Worm (Caenorhabditis elegans): ENCODE measurements around the gene C02B10.6.
A peak's percentile ranks its signal among the peaks of the same experiment; 100 is the strongest.

Gene C02B10.6

ce11 chrIV:5082900-5083530 is 12.3 kb downstream of the C02B10.6 start, which contains the start of gene pygo-1:
TSS of gene pygo-1 (plus strand) at chrIV:5083303.
- TF ChIP-seq ztf-29 (GFP tag; IDR thresholded peaks at IDR 0.05): no peak
- TF ChIP-seq med-1 (GFP tag; optimal IDR thresholded peaks at IDR 0.05; ENCODE audit: insufficient read depth): no peak
- no peak for TF ChIP-seq T22C8.4 (GFP tag; IDR thresholded peaks at IDR 0.05)
- no peak for TF ChIP-seq ref-1 (GFP tag; conservative IDR thresholded peaks at IDR 0.05)
- no peak for TF ChIP-seq klf-2 (GFP tag; conservative IDR thresholded peaks at IDR 0.05)
- no peak for TF ChIP-seq tab-1 (GFP tag; IDR thresholded peaks at IDR 0.05)
- TF ChIP-seq ztf-23 (GFP tag; IDR thresholded peaks at IDR 0.05): no peak
- TF ChIP-seq flt-1 (GFP tag; IDR thresholded peaks at IDR 0.05): no peak
- no peak for TF ChIP-seq cog-1 (tag; optimal IDR thresholded peaks at IDR 0.05)

- TF ChIP-seq flt-1 (GFP tag; IDR thresholded peaks at IDR 0.05) (no peak), med-1 (GFP tag; optimal IDR thresholded peaks at IDR 0.05; ENCODE audit: insufficient read depth) (no peak), ref-1 (GFP tag; conservative IDR thresholded peaks at IDR 0.05) (no peak), ztf-23 (GFP tag; IDR thresholded peaks at IDR 0.05) (no peak), klf-2 (GFP tag; conservative IDR thresholded peaks at IDR 0.05) (no peak), tab-1 (GFP tag; IDR thresholded peaks at IDR 0.05) (no peak), cog-1 (tag; optimal IDR thresholded peaks at IDR 0.05) (no peak), ztf-29 (GFP tag; IDR thresholded peaks at IDR 0.05) (no peak), T22C8.4 (GFP tag; IDR thresholded peaks at IDR 0.05) (no peak)
Measured at ce11 chrIV:5083832-5084231, 13.1 kb downstream of the C02B10.6 start.

DNA sequence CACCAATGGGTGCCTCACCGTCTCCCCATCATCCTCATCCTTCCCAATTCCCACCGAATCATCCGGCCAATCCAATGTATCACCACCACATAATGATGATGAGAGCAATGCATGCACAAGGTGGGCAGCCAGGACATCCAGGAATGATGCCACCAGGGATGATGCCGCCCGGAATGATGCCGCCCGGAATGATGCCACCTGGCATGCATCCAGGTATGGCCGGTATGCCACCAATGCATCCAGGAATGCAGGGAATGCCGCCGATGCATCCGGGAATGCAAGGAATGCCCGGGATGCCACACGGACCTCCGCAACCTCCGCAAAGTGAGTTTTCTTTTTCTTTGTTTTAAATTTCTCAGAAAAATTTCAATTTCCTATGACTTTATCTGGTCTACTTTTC is 15.1 kb downstream of the C02B10.6 start:
- no peak for TF ChIP-seq klf-2 (GFP tag; conservative IDR thresholded peaks at IDR 0.05)
- peak; percentile 15; the same call in 1 of the 2 replicates for TF ChIP-seq flt-1 (GFP tag; IDR thresholded peaks at IDR 0.05)

DNA sequence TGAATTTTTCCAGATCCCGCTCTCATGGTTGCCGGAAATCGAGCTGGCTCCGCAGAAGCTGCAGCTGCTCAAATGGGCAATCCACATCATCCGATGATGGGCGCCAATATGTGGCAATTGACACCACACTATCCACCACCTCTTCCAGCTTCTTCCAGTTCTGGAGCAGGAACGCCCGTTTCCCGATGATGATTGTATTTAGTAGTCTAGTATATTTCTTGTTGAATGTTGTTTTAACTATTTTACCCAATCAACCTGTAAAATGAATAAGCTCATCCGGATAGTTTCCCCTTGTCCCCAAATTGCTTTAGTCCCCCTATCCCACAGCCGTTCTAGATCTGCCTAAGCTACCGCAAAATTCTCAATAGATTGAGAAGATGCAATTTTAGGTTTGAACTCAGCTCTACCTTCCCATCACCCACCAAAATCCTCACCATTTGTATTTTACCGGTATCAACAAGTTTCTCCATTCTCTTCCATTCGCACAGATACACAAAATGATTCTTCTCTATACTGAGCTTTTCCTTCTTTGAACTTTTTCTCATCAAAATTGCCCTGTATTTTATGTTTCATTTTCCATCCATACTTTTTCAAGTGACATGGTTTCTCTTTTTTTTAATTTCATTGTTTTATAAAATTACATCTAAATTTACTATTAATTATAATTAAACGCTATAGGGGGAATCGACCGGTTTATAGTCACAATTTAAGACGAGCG is 15.7 kb downstream of the C02B10.6 start:
- TF ChIP-seq med-1 (GFP tag; optimal IDR thresholded peaks at IDR 0.05; ENCODE audit: insufficient read depth) (no peak), cog-1 (tag; optimal IDR thresholded peaks at IDR 0.05) (no peak), flt-1 (GFP tag; IDR thresholded peaks at IDR 0.05) (no peak), ref-1 (GFP tag; conservative IDR thresholded peaks at IDR 0.05) (no peak), klf-2 (GFP tag; conservative IDR thresholded peaks at IDR 0.05) (no peak), ztf-23 (GFP tag; IDR thresholded peaks at IDR 0.05) (no peak), ztf-29 (GFP tag; IDR thresholded peaks at IDR 0.05) (no peak), tab-1 (GFP tag; IDR thresholded peaks at IDR 0.05) (no peak), T22C8.4 (GFP tag; IDR thresholded peaks at IDR 0.05) (no peak)

DNA sequence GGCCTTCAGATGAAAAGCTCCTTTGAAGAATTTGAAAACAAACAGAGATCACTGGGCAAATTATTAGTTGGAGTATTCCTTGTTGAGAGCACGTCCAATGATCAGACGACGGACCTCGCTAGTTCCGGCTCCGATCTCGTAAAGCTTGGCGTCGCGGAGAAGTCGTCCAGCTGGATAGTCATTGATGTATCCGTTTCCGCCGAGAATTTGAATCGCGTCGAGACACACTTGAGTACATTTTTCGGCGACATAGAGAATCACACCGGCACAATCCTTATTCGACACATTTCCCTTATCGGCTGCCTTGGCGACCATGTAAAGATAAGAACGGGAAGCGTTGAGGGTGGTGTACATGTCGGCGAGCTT is 16.3 kb downstream of the C02B10.6 start:
- TF ChIP-seq klf-2 (GFP tag; conservative IDR thresholded peaks at IDR 0.05) (no peak), flt-1 (GFP tag; IDR thresholded peaks at IDR 0.05) (0 out of 2 replicates have a peak, but pooled peaks have one; percentile 4)

ce11 chrIV:5088814-5089322 is 18.2 kb downstream of the C02B10.6 start, which contains the start of gene ivd-1:
TSS of gene ivd-1 (minus strand) at chrIV:5088864.
- TF ChIP-seq T22C8.4 (GFP tag; IDR thresholded peaks at IDR 0.05): no peak
- TF ChIP-seq ztf-23 (GFP tag; IDR thresholded peaks at IDR 0.05): no peak
- no peak for TF ChIP-seq flt-1 (GFP tag; IDR thresholded peaks at IDR 0.05)
- TF ChIP-seq ztf-29 (GFP tag; IDR thresholded peaks at IDR 0.05): no peak
- TF ChIP-seq med-1 (GFP tag; optimal IDR thresholded peaks at IDR 0.05; ENCODE audit: insufficient read depth): no peak
- no peak for TF ChIP-seq ref-1 (GFP tag; conservative IDR thresholded peaks at IDR 0.05)
- TF ChIP-seq cog-1 (tag; optimal IDR thresholded peaks at IDR 0.05): no peak
- no peak for TF ChIP-seq klf-2 (GFP tag; conservative IDR thresholded peaks at IDR 0.05)
- TF ChIP-seq tab-1 (GFP tag; IDR thresholded peaks at IDR 0.05): no peak

DNA sequence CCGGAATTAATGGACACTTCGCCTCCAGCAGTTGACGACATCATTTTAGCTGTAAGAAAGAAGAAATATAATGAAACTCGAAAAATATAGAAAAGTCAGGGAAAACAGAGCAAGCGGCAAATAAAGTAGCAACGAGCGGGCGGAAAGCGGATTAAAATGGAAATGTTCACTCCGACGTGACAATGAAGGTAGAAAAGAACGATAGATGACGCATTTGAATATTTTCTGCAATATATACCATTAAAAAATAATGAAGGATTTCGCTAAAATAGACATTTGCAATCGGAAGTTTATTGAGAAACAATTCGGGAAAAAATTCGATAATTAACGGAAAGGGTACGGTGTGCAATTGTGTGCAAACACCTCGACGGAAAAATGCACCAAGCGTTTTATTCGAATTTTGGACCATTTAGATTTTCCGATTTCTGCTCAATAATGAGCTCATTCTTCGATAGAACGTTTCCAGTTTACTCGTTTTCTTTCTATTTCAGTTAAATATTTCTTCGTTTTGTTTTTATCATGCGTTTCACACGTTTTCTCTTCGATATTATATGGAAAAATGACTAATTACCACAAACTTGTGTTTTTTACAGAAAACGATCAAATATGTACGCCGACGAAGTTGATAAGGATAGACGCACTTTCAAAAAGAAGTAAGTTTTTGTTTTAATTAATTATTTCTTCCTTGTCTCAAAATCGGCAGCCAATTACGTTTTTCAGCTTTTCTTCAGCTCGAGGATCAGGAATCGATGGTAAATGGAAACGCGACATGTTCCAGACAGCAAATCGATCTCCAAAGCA is 20.5 kb downstream of the C02B10.6 start, which contains the start of the genes snpn-1 and C02B10.4:
Gene snpn-1, minus strand, starts transcription at position 51 of the 801 bp plus-strand sequence.
Gene C02B10.4, plus strand, starts transcription at position 594 of the 801 bp plus-strand sequence.
- TF ChIP-seq cog-1 (tag; optimal IDR thresholded peaks at IDR 0.05) (no peak), T22C8.4 (GFP tag; IDR thresholded peaks at IDR 0.05) (peak; percentile 60; the same call in 1 of the 2 replicates)

- no peak for TF ChIP-seq ztf-29 (GFP tag; IDR thresholded peaks at IDR 0.05)
- TF ChIP-seq cog-1 (tag; optimal IDR thresholded peaks at IDR 0.05): no peak
- no peak for TF ChIP-seq ztf-23 (GFP tag; IDR thresholded peaks at IDR 0.05)
- TF ChIP-seq tab-1 (GFP tag; IDR thresholded peaks at IDR 0.05): no peak
- TF ChIP-seq T22C8.4 (GFP tag; IDR thresholded peaks at IDR 0.05): no peak
- TF ChIP-seq klf-2 (GFP tag; conservative IDR thresholded peaks at IDR 0.05): no peak
- no peak for TF ChIP-seq flt-1 (GFP tag; IDR thresholded peaks at IDR 0.05)
- no peak for TF ChIP-seq med-1 (GFP tag; optimal IDR thresholded peaks at IDR 0.05; ENCODE audit: insufficient read depth)
- no peak for TF ChIP-seq ref-1 (GFP tag; conservative IDR thresholded peaks at IDR 0.05)
Measured at ce11 chrIV:5093462-5093861, 22.8 kb downstream of the C02B10.6 start.

DNA sequence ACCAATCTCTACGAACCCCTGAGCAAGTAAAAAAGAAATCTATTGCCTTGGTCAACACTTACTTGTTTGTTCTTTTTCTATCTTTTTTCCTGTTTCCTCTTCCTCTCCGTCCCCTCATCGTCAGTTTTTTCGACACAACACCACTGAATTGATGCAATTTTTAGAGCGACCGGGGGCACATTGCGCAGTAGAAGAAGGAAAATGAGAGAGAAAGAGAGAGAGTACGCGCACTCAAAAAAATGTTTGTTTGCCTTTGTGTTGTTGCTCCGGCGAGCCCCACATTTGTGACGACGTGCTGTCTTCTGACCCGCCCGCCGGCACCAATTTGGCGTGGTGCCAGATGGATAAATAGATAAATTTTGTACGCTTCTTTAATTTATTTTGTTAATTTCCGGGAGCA is 29.5 kb downstream of the C02B10.6 start:
- TF ChIP-seq ztf-23 (GFP tag; IDR thresholded peaks at IDR 0.05): peak; percentile 52; the same call in 1 of the 2 replicates
- no peak for TF ChIP-seq flt-1 (GFP tag; IDR thresholded peaks at IDR 0.05)

Measured in whole organism, midembryonic.